Worm (Caenorhabditis elegans): ENCODE measurements around the gene vab-9.

Gene vab-9

ce11 chrII:8611330-8611729, 26.2 kb downstream of the vab-9 start:
- TF ChIP-seq nhr-11 (tag; optimal IDR thresholded peaks at IDR 0.05) (no peak), nhr-48 (tag; optimal IDR thresholded peaks at IDR 0.05) (no peak), tag-97 (GFP tag; IDR thresholded peaks at IDR 0.05) (no peak), snpc-4 (tag; optimal IDR thresholded peaks at IDR 0.05) (no peak), daf-12 (tag; optimal IDR thresholded peaks at IDR 0.05) (no peak), lsy-2 (tag; optimal IDR thresholded peaks at IDR 0.05) (no peak), nhr-41 (GFP tag; IDR thresholded peaks at IDR 0.05) (no peak), egl-27 (tag; optimal IDR thresholded peaks at IDR 0.05) (no peak), F26F4.8 (GFP tag; conservative IDR thresholded peaks at IDR 0.05) (no peak), ama-1 (optimal IDR thresholded peaks at IDR 0.05) (no peak), ZK337.2 (GFP tag; IDR thresholded peaks at IDR 0.05) (no peak), T26A8.4 (GFP tag; IDR thresholded peaks at IDR 0.05) (no peak), gei-8 (GFP tag; optimal IDR thresholded peaks at IDR 0.05) (no peak), aha-1 (tag) (no peak), ceh-32 (tag; optimal IDR thresholded peaks at IDR 0.05; ENCODE audit: poor library complexity) (no peak), sdz-12 (GFP tag; optimal IDR thresholded peaks at IDR 0.05) (no peak)

- TF ChIP-seq skn-1 (tag; optimal IDR thresholded peaks at IDR 0.05) = no peak
- no peak for TF ChIP-seq T26A8.4 (GFP tag; IDR thresholded peaks at IDR 0.05)
- no peak for TF ChIP-seq spr-3 (GFP tag; optimal IDR thresholded peaks at IDR 0.05)
- TF ChIP-seq F26F4.8 (GFP tag; conservative IDR thresholded peaks at IDR 0.05) = no peak
- no peak for TF ChIP-seq egl-43 (GFP tag; IDR thresholded peaks at IDR 0.05)
- TF ChIP-seq ceh-20 (GFP tag; IDR thresholded peaks at IDR 0.05) = no peak
Observed at ce11 chrII:8610585-8610984, 26.9 kb downstream of the vab-9 start.

ce11 chrII:8610085-8610484, 27.4 kb downstream of the vab-9 start, which contains the start of gene F28C6.9:
Gene F28C6.9 (minus strand): TSS chrII:8610185.
- TF ChIP-seq lin-1 (GFP tag; IDR thresholded peaks at IDR 0.05) (no peak), F10B5.3 (tag; optimal IDR thresholded peaks at IDR 0.05) (no peak), mdt-29 (GFP tag; IDR thresholded peaks at IDR 0.05) (no peak), ztf-11 (tag; optimal IDR thresholded peaks at IDR 0.05) (no peak)

- no peak for TF ChIP-seq dmd-6 (GFP tag; IDR thresholded peaks at IDR 0.05)
- no peak for TF ChIP-seq dve-1 (tag; optimal IDR thresholded peaks at IDR 0.05; ENCODE audit: insufficient read depth)
- no peak for TF ChIP-seq lim-7 (GFP tag; IDR thresholded peaks at IDR 0.05)
- no peak for TF ChIP-seq daf-19 (GFP tag; conservative IDR thresholded peaks at IDR 0.05)
- TF ChIP-seq mxl-2 (GFP tag; conservative IDR thresholded peaks at IDR 0.05) = no peak
- no peak for TF ChIP-seq egl-43 (GFP tag; IDR thresholded peaks at IDR 0.05)
- no peak for TF ChIP-seq ama-1 (optimal IDR thresholded peaks at IDR 0.05)
- no peak for TF ChIP-seq nhr-102 (tag; optimal IDR thresholded peaks at IDR 0.05)
- no peak for TF ChIP-seq dpl-1 (GFP tag; optimal IDR thresholded peaks at IDR 0.05)
- no peak for TF ChIP-seq nhr-6 (tag; optimal IDR thresholded peaks at IDR 0.05)
- no peak for TF ChIP-seq hlh-11 (tag; optimal IDR thresholded peaks at IDR 0.05)
- no peak for TF ChIP-seq mep-1 (tag; optimal IDR thresholded peaks at IDR 0.05)
- no peak for TF ChIP-seq skn-1 (tag; optimal IDR thresholded peaks at IDR 0.05)
- TF ChIP-seq ceh-62 (tag; optimal IDR thresholded peaks at IDR 0.05) = no peak
Observed at ce11 chrII:8607662-8608061, 29.9 kb downstream of the vab-9 start, which contains the start of gene F28C6.10. Gene F28C6.10 (plus strand): TSS chrII:8607962.

ce11 chrII:8606549-8606948, 31.0 kb downstream of the vab-9 start, which contains the start of gene F28C6.8:
Gene F28C6.8 (plus strand): TSS chrII:8606849.
- TF ChIP-seq nhr-102 (tag; optimal IDR thresholded peaks at IDR 0.05) (no peak), dmd-9 (GFP tag; IDR thresholded peaks at IDR 0.05) (no peak), ctbp-1 (GFP tag; IDR thresholded peaks at IDR 0.05) (no peak), duxl-1 (tag; optimal IDR thresholded peaks at IDR 0.05; ENCODE audit: poor library complexity) (no peak)
